Fruit fly (Drosophila melanogaster) whole organism, embryonic: ENCODE data around the gene Pex11c.

ENCODE experiments used
- Atf6 ChIP-seq: fragments of 200-800 bp; sonication (Bioruptor generic); IDR thresholded peaks from 2 replicates; pipeline ENCODE4 v1.3.6; 2022; ENCODE audit warnings: missing biosample characterization, missing genetic modification characterization
- Bdp1 ChIP-seq: fragments of 200-800 bp; sonication (Bioruptor generic); optimal IDR thresholded peaks from 3 replicates; lab custom pipeline; 2016; ENCODE audit warnings: missing biosample characterization, missing genetic modification characterization
- CG12391 ChIP-seq: fragments of 200-800 bp; sonication (Bioruptor generic); optimal IDR thresholded peaks from 3 replicates; lab custom pipeline; 2018; ENCODE audit warnings: missing biosample characterization, mild to moderate bottlenecking, missing genetic modification characterization, moderate library complexity
- CG14667 ChIP-seq: fragments of 200-800 bp; sonication (Bioruptor generic); IDR thresholded peaks from 2 replicates; pipeline ENCODE4 v1.3.6; 2022; ENCODE audit warnings: missing biosample characterization, missing genetic modification characterization
- CG14860 ChIP-seq: fragments of 200-800 bp; sonication (Bioruptor generic); IDR thresholded peaks from 3 replicates; pipeline ENCODE4 v1.3.6; 2022; ENCODE audit warnings: missing biosample characterization, missing genetic modification characterization; ENCODE audit not compliant: partially characterized antibody
- CG15269 ChIP-seq: fragments of 200-800 bp; sonication (Bioruptor generic); optimal IDR thresholded peaks from 2 replicates; lab custom pipeline; 2018; ENCODE audit warnings: missing biosample characterization, mild to moderate bottlenecking, missing genetic modification characterization, moderate library complexity
- CG17568 ChIP-seq: fragments of 200-800 bp; sonication (Bioruptor generic); optimal IDR thresholded peaks from 2 replicates; lab custom pipeline; 2018; ENCODE audit warnings: missing biosample characterization, mild to moderate bottlenecking, missing genetic modification characterization, moderate library complexity
- CG17612 ChIP-seq: fragments of 200-800 bp; sonication (Bioruptor generic); IDR thresholded peaks from 2 replicates; pipeline ENCODE4 v1.3.6; 2022; ENCODE audit warnings: missing biosample characterization, missing genetic modification characterization
- CG17829 ChIP-seq: fragments of 200-800 bp; optimal IDR thresholded peaks from 2 replicates; lab custom pipeline; 2019; ENCODE audit warnings: missing biosample characterization, mild to moderate bottlenecking, missing genetic modification characterization, moderate library complexity
- CG1792 ChIP-seq: fragments of 200-800 bp; sonication (Bioruptor generic); optimal IDR thresholded peaks from 2 replicates; lab custom pipeline; 2016; ENCODE audit warnings: missing biosample characterization, missing genetic modification characterization
- CG18262 ChIP-seq: fragments of 200-800 bp; optimal IDR thresholded peaks from 3 replicates; lab custom pipeline; 2019; ENCODE audit warnings: missing biosample characterization, mild to moderate bottlenecking, missing genetic modification characterization, moderate library complexity
- CG18476 ChIP-seq: fragments of 200-800 bp; sonication (Bioruptor generic); optimal IDR thresholded peaks from 2 replicates; lab custom pipeline; 2016; ENCODE audit warnings: missing biosample characterization, mild to moderate bottlenecking, missing genetic modification characterization
- CG18764 ChIP-seq: fragments of 200-800 bp; sonication (Bioruptor generic); optimal IDR thresholded peaks from 3 replicates; lab custom pipeline; 2016; ENCODE audit warnings: missing biosample characterization, missing genetic modification characterization
- CG2129 ChIP-seq: fragments of 200-800 bp; sonication (Bioruptor generic); IDR thresholded peaks from 2 replicates; pipeline ENCODE4 v1.3.6; 2022; ENCODE audit warnings: missing biosample characterization, missing genetic modification characterization; ENCODE audit not compliant: partially characterized antibody
- CG42726 ChIP-seq: fragments of 200-800 bp; sonication (Bioruptor generic); IDR thresholded peaks from 2 replicates; pipeline ENCODE4 v1.3.6; 2022; ENCODE audit warnings: missing biosample characterization, missing genetic modification characterization; ENCODE audit not compliant: partially characterized antibody
- CG4424 ChIP-seq: fragments of 200-800 bp; sonication (Bioruptor generic); optimal IDR thresholded peaks from 3 replicates; lab custom pipeline; 2016; ENCODE audit warnings: missing biosample characterization, missing genetic modification characterization
- CG5953 ChIP-seq: fragments of 200-800 bp; sonication (Bioruptor generic); IDR thresholded peaks from 2 replicates; pipeline ENCODE4 v1.3.6; 2022; ENCODE audit warnings: missing biosample characterization, missing genetic modification characterization
- CG6765 ChIP-seq: fragments of 200-800 bp; sonication (Bioruptor generic); optimal IDR thresholded peaks from 3 replicates; lab custom pipeline; 2017; ENCODE audit warnings: missing biosample characterization, mild to moderate bottlenecking, missing genetic modification characterization
- CG7357 ChIP-seq: fragments of 200-800 bp; sonication (Bioruptor generic); IDR thresholded peaks from 3 replicates; pipeline ENCODE4 v1.3.6; 2022; ENCODE audit warnings: missing biosample characterization, missing genetic modification characterization
- CG7839 ChIP-seq: fragments of 200-800 bp; sonication (Bioruptor generic); optimal IDR thresholded peaks from 3 replicates; lab custom pipeline; 2018; ENCODE audit warnings: missing biosample characterization, mild to moderate bottlenecking, missing genetic modification characterization, moderate library complexity
- Chrac-16 ChIP-seq: fragments of 200-800 bp; sonication (Bioruptor generic); optimal IDR thresholded peaks from 3 replicates; lab custom pipeline; 2016; ENCODE audit warnings: missing biosample characterization, missing genetic modification characterization
- CoRest ChIP-seq: fragments of 200-800 bp; sonication (Bioruptor generic); optimal IDR thresholded peaks from 3 replicates; lab custom pipeline; 2018; ENCODE audit warnings: missing biosample characterization, mild to moderate bottlenecking, missing genetic modification characterization, moderate library complexity
- Doc2 ChIP-seq: fragments of 200-800 bp; sonication (Bioruptor generic); IDR thresholded peaks from 2 replicates; pipeline ENCODE4 v1.3.6; 2022; ENCODE audit warnings: missing biosample characterization, missing genetic modification characterization
- Hr51 ChIP-seq, 2 experiments: fragments of 200-800 bp; sonication (Bioruptor generic); optimal IDR thresholded peaks; 2 replicates in 1 of 2; 3 replicates in 1 of 2; lab custom pipeline; 2016 to 2018; ENCODE audit warnings: missing biosample characterization in 2 of 2, missing genetic modification characterization in 2 of 2, mild to moderate bottlenecking in 1 of 2, moderate library complexity in 1 of 2
- Jarid2 ChIP-seq: fragments of 200-800 bp; sonication (Bioruptor generic); optimal IDR thresholded peaks from 3 replicates; lab custom pipeline; 2017; ENCODE audit warnings: mild to moderate bottlenecking, missing biosample characterization, missing genetic modification reagents, missing genetic modification characterization
- MESR4 ChIP-seq: fragments of 200-800 bp; sonication (Bioruptor generic); optimal IDR thresholded peaks from 2 replicates; lab custom pipeline; 2018; ENCODE audit warnings: missing biosample characterization, mild to moderate bottlenecking, missing genetic modification characterization, moderate library complexity
- Rx ChIP-seq: fragments of 200-800 bp; sonication (Bioruptor generic); IDR thresholded peaks from 2 replicates; pipeline ENCODE4 v1.3.6; 2022; ENCODE audit warnings: missing biosample characterization, missing genetic modification characterization
- Side ChIP-seq: fragments of 200-800 bp; sonication (Bioruptor generic); optimal IDR thresholded peaks from 2 replicates; lab custom pipeline; 2016; ENCODE audit warnings: missing biosample characterization, missing genetic modification characterization
- Sin3A ChIP-seq: fragments of >200 bp; optimal IDR thresholded peaks from 2 replicates; lab custom pipeline; 2018
- Six4 ChIP-seq: fragments of 200-800 bp; sonication (Bioruptor generic); optimal IDR thresholded peaks from 2 replicates; lab custom pipeline; 2016; ENCODE audit warnings: missing biosample characterization, missing genetic modification characterization
- Sox102F ChIP-seq: fragments of 200-800 bp; sonication (Bioruptor generic); optimal IDR thresholded peaks from 2 replicates; lab custom pipeline; 2018; ENCODE audit warnings: missing biosample characterization, mild to moderate bottlenecking, missing genetic modification characterization, moderate library complexity
- al ChIP-seq: fragments of 200-800 bp; sonication (Bioruptor generic); IDR thresholded peaks from 2 replicates; pipeline ENCODE4 v1.3.6; 2022; ENCODE audit warnings: missing biosample characterization, missing genetic modification characterization
- bbx ChIP-seq: fragments of 200-800 bp; sonication (Bioruptor generic); IDR thresholded peaks from 2 replicates; pipeline ENCODE4 v1.3.6; 2022; ENCODE audit warnings: missing biosample characterization, missing genetic modification characterization; ENCODE audit not compliant: partially characterized antibody
- caup ChIP-seq: fragments of 200-800 bp; sonication (Bioruptor generic); optimal IDR thresholded peaks from 3 replicates; lab custom pipeline; 2017; ENCODE audit warnings: missing biosample characterization, mild to moderate bottlenecking, missing genetic modification characterization, moderate library complexity; ENCODE audit not compliant: severe bottlenecking
- cg ChIP-seq: fragments of 200-800 bp; sonication (Bioruptor generic); optimal IDR thresholded peaks from 3 replicates; lab custom pipeline; 2019; ENCODE audit warnings: missing biosample characterization, mild to moderate bottlenecking, missing genetic modification characterization, moderate library complexity
- da ChIP-seq: fragments of 200-800 bp; sonication (Bioruptor generic); optimal IDR thresholded peaks from 2 replicates; lab custom pipeline; 2016; ENCODE audit warnings: missing biosample characterization, missing genetic modification characterization
- dati ChIP-seq: fragments of 200-800 bp; sonication (Bioruptor generic); IDR thresholded peaks from 2 replicates; pipeline ENCODE4 v1.3.6; 2022; ENCODE audit warnings: missing biosample characterization, missing genetic modification characterization
- dmrt11E ChIP-seq: fragments of 200-800 bp; sonication (Bioruptor generic); optimal IDR thresholded peaks from 3 replicates; lab custom pipeline; 2018; ENCODE audit warnings: missing biosample characterization, mild to moderate bottlenecking, missing genetic modification characterization, moderate library complexity
- fd64A ChIP-seq: fragments of 200-800 bp; sonication (Bioruptor generic); optimal IDR thresholded peaks from 3 replicates; lab custom pipeline; 2018; ENCODE audit warnings: missing biosample characterization, mild to moderate bottlenecking, missing genetic modification characterization
- grau ChIP-seq: fragments of 200-800 bp; optimal IDR thresholded peaks from 3 replicates; lab custom pipeline; 2019; ENCODE audit warnings: missing biosample characterization, mild to moderate bottlenecking, missing genetic modification characterization, moderate library complexity
- hb ChIP-seq: fragments of 200-800 bp; sonication (Bioruptor generic); IDR thresholded peaks from 3 replicates; pipeline ENCODE4 v1.3.6; 2022; ENCODE audit warnings: missing biosample characterization, missing genetic modification characterization; ENCODE audit not compliant: partially characterized antibody
- kni ChIP-seq: fragments of 200-800 bp; sonication (Bioruptor generic); optimal IDR thresholded peaks from 3 replicates; lab custom pipeline; 2017; ENCODE audit warnings: mild to moderate bottlenecking, missing biosample characterization, missing genetic modification reagents, missing genetic modification characterization
- lola ChIP-seq, 3 experiments: fragments of >200 bp in 2 of 3; fragments of 200-800 bp in 1 of 3; sonication (Bioruptor generic) in 1 of 3; optimal IDR thresholded peaks; 2 replicates each; lab custom pipeline; 2017 to 2019; ENCODE audit warnings: missing biosample characterization in 3 of 3, missing genetic modification characterization in 3 of 3, mild to moderate bottlenecking in 1 of 3, moderate library complexity in 1 of 3
- luna ChIP-seq: fragments of 200-800 bp; sonication (Bioruptor generic); optimal IDR thresholded peaks from 2 replicates; lab custom pipeline; 2016; ENCODE audit warnings: missing biosample characterization, missing genetic modification characterization
- p53 ChIP-seq: fragments of 200-800 bp; sonication (Bioruptor generic); optimal IDR thresholded peaks from 2 replicates; lab custom pipeline; 2016; ENCODE audit warnings: missing biosample characterization, missing genetic modification characterization
- pum ChIP-seq: fragments of 200-800 bp; sonication (Bioruptor generic); optimal IDR thresholded peaks from 2 replicates; lab custom pipeline; 2016; ENCODE audit warnings: missing biosample characterization, missing genetic modification characterization
- tna ChIP-seq: fragments of 200-800 bp; sonication (Bioruptor generic); IDR thresholded peaks from 2 replicates; pipeline ENCODE4 v1.3.6; 2022; ENCODE audit warnings: missing biosample characterization, missing genetic modification characterization; ENCODE audit not compliant: partially characterized antibody
- toy ChIP-seq: fragments of 200-800 bp; sonication (Bioruptor generic); IDR thresholded peaks from 2 replicates; pipeline ENCODE4 v1.3.6; 2022; ENCODE audit warnings: missing biosample characterization, missing genetic modification characterization
- unpg ChIP-seq: fragments of 200-800 bp; sonication (Bioruptor generic); optimal IDR thresholded peaks from 3 replicates; lab custom pipeline; 2018; ENCODE audit warnings: missing biosample characterization, mild to moderate bottlenecking, missing genetic modification characterization, moderate library complexity
- vfl ChIP-seq: fragments of 200-800 bp; sonication (Bioruptor generic); optimal IDR thresholded peaks from 2 replicates; lab custom pipeline; 2016; ENCODE audit warnings: missing biosample characterization, missing genetic modification characterization
- wek ChIP-seq: fragments of 200-800 bp; sonication (Bioruptor generic); optimal IDR thresholded peaks from 3 replicates; lab custom pipeline; 2018; ENCODE audit warnings: missing biosample characterization, mild to moderate bottlenecking, missing genetic modification characterization, moderate library complexity

Pex11c gene

DNA sequence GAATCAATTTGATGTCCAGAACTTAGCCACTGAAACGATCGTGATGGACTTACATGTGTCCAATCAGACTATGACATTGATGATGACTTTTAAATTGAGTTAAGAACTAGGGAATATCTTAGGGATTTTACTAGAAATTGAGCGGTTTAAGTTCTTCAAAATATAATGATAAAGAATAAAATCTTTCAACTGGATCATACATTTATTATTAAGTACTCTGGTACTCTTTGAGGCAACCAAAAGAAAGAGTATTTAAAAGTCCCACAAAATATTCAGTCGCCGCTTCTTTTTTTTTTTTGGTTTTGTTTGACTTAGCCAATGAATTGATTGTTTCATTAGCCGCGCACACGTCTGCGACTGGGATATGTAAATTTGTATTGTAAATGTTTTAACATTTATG is 52.0 kb downstream of the Pex11c start (continued):
- TF ChIP-seq CG14860 (GFP tag; lab: Robert Waterston, UW) (no peak), unpg (peak; percentile 8), Six4 (GFP tag; lab: Kevin White, UChicago) (no peak), wek (GFP tag; lab: Kevin White, UChicago) (no peak), CG5953 (no peak), toy (GFP tag; lab: Robert Waterston, UW) (no peak), Sox102F (GFP tag; lab: Kevin White, UChicago) (peak; percentile 24), hb (GFP tag; lab: Robert Waterston, UW) (no peak), Doc2 (GFP tag; lab: Robert Waterston, UW) (no peak), vfl (GFP tag; lab: Kevin White, UChicago) (no peak), grau (peak; percentile 14), Rx (no peak), CG17568 (no peak), CG18764 (GFP tag; lab: Kevin White, UChicago) (no peak), al (GFP tag; lab: Robert Waterston, UW) (no peak), CG7357 (GFP tag; lab: Robert Waterston, UW) (no peak), CG2129 (no peak), CG18262 (tag; lab: Kevin White, UChicago) (peak; percentile 31), Side (no peak), Hr51 (GFP tag; optimal IDR thresholded peaks at IDR 0.05; lab: Kevin White, UChicago) (peak in 1 of 2 experiments; percentile 48), Chrac-16 (GFP tag; lab: Kevin White, UChicago) (no peak), CG6765 (no peak), da (GFP tag; lab: Kevin White, UChicago) (no peak), bbx (GFP tag; lab: Robert Waterston, UW) (no peak), lola (GFP tag; optimal IDR thresholded peaks at IDR 0.05; lab: Kevin White, UChicago) (no peak), tna (GFP tag; lab: Robert Waterston, UW) (no peak), cg (no peak), kni (GFP tag; lab: Kevin White, UChicago) (no peak), CG7839 (tag; lab: Kevin White, UChicago) (peak; percentile 25), CoRest (tag; lab: Kevin White, UChicago) (peak; percentile 19), CG14667 (GFP tag; lab: Robert Waterston, UW) (no peak), CG4424 (GFP tag; lab: Kevin White, UChicago) (no peak), Bdp1 (GFP tag; lab: Kevin White, UChicago) (no peak), Sin3A (lab: Kevin White, UChicago) (no peak), CG17612 (GFP tag; lab: Robert Waterston, UW) (no peak), MESR4 (GFP tag; lab: Kevin White, UChicago) (no peak), CG17829 (tag; lab: Kevin White, UChicago) (no peak), dati (GFP tag; lab: Robert Waterston, UW) (no peak), Atf6 (GFP tag; lab: Robert Waterston, UW) (no peak), p53 (GFP tag; lab: Kevin White, UChicago) (no peak), dmrt11E (tag; lab: Kevin White, UChicago) (peak; percentile 1), CG42726 (GFP tag; lab: Robert Waterston, UW) (no peak), fd64A (GFP tag; lab: Kevin White, UChicago) (no peak), CG18476 (GFP tag; lab: Kevin White, UChicago) (no peak), Jarid2 (GFP tag; lab: Kevin White, UChicago) (no peak), CG1792 (GFP tag; lab: Kevin White, UChicago) (no peak), CG12391 (tag; lab: Kevin White, UChicago) (peak; percentile 22), CG15269 (tag; lab: Kevin White, UChicago) (peak; percentile 1), caup (GFP tag; lab: Kevin White, UChicago) (no peak), luna (GFP tag; lab: Kevin White, UChicago) (no peak), pum (no peak)
